Fruit fly (Drosophila melanogaster) whole organism, embryonic: ENCODE measurements around the gene Uro.

Experiments
- Adf1 ChIP-seq: fragments of 200-800 bp; sonication (Bioruptor generic); IDR thresholded peaks from 2 replicates; pipeline ENCODE4 v1.3.6; 2022; ENCODE audit warnings: missing biosample characterization, missing genetic modification characterization
- Aef1 ChIP-seq: fragments of 200-800 bp; sonication (Bioruptor generic); IDR thresholded peaks from 3 replicates; pipeline ENCODE4 v1.3.6; 2022; ENCODE audit warnings: missing biosample characterization, missing genetic modification characterization
- CG12071 ChIP-seq: fragments of 200-800 bp; sonication (Bioruptor generic); optimal IDR thresholded peaks from 3 replicates; lab custom pipeline; 2018; ENCODE audit warnings: missing biosample characterization, mild to moderate bottlenecking, missing genetic modification characterization
- CG12104 ChIP-seq: fragments of 200-800 bp; sonication (Bioruptor generic); optimal IDR thresholded peaks from 3 replicates; lab custom pipeline; 2016; ENCODE audit warnings: missing biosample characterization, missing genetic modification characterization
- CG13123 ChIP-seq: fragments of 200-800 bp; sonication (Bioruptor generic); optimal IDR thresholded peaks from 2 replicates; lab custom pipeline; 2016; ENCODE audit warnings: missing biosample characterization, missing genetic modification characterization
- CG14441 ChIP-seq: fragments of 200-800 bp; sonication (Bioruptor generic); IDR thresholded peaks from 2 replicates; pipeline ENCODE4 v1.3.6; 2022; ENCODE audit warnings: missing biosample characterization, missing genetic modification characterization
- CG17568 ChIP-seq: fragments of 200-800 bp; sonication (Bioruptor generic); optimal IDR thresholded peaks from 2 replicates; lab custom pipeline; 2018; ENCODE audit warnings: missing biosample characterization, mild to moderate bottlenecking, missing genetic modification characterization, moderate library complexity
- CG1792 ChIP-seq: fragments of 200-800 bp; sonication (Bioruptor generic); optimal IDR thresholded peaks from 2 replicates; lab custom pipeline; 2016; ENCODE audit warnings: missing biosample characterization, missing genetic modification characterization
- CG18619 ChIP-seq: fragments of 200-800 bp; sonication (Bioruptor generic); optimal IDR thresholded peaks from 3 replicates; lab custom pipeline; 2017; ENCODE audit warnings: missing biosample characterization, mild to moderate bottlenecking, missing genetic modification characterization
- CG2120 ChIP-seq: fragments of 200-800 bp; sonication (Bioruptor generic); optimal IDR thresholded peaks from 3 replicates; lab custom pipeline; 2016; ENCODE audit warnings: missing biosample characterization, missing genetic modification characterization
- CG2129 ChIP-seq: fragments of 200-800 bp; sonication (Bioruptor generic); IDR thresholded peaks from 2 replicates; pipeline ENCODE4 v1.3.6; 2022; ENCODE audit warnings: missing biosample characterization, missing genetic modification characterization; ENCODE audit not compliant: partially characterized antibody
- CG31224 ChIP-seq: fragments of 200-800 bp; sonication (Bioruptor generic); IDR thresholded peaks from 2 replicates; pipeline ENCODE4 v1.3.6; 2022; ENCODE audit warnings: missing biosample characterization, missing genetic modification characterization
- CG3281 ChIP-seq: fragments of 200-800 bp; sonication (Bioruptor generic); optimal IDR thresholded peaks from 3 replicates; lab custom pipeline; 2017; ENCODE audit warnings: missing biosample characterization, mild to moderate bottlenecking, missing genetic modification characterization
- CG4854 ChIP-seq: fragments of 200-800 bp; sonication (Bioruptor generic); optimal IDR thresholded peaks from 2 replicates; lab custom pipeline; 2016; ENCODE audit warnings: missing biosample characterization, missing genetic modification characterization, inconsistent platforms
- CG5953 ChIP-seq: fragments of 200-800 bp; sonication (Bioruptor generic); IDR thresholded peaks from 2 replicates; pipeline ENCODE4 v1.3.6; 2022; ENCODE audit warnings: missing biosample characterization, missing genetic modification characterization
- CG7556 ChIP-seq: fragments of 200-800 bp; sonication (Bioruptor generic); optimal IDR thresholded peaks from 2 replicates; lab custom pipeline; 2017; ENCODE audit warnings: missing biosample characterization, mild to moderate bottlenecking, missing genetic modification characterization
- CG7987 ChIP-seq: fragments of 200-800 bp; sonication (Bioruptor generic); optimal IDR thresholded peaks from 2 replicates; lab custom pipeline; 2018; ENCODE audit warnings: missing biosample characterization, mild to moderate bottlenecking, missing genetic modification characterization, moderate library complexity
- CG8281 ChIP-seq: fragments of 200-800 bp; sonication (Bioruptor generic); optimal IDR thresholded peaks from 2 replicates; lab custom pipeline; 2018; ENCODE audit warnings: missing biosample characterization, mild to moderate bottlenecking, missing genetic modification characterization, moderate library complexity
- CkIIα-i1 ChIP-seq: fragments of 200-800 bp; sonication (Bioruptor generic); IDR thresholded peaks from 2 replicates; pipeline ENCODE4 v1.3.6; 2022; ENCODE audit warnings: missing biosample characterization, missing genetic modification characterization
- D19A ChIP-seq: fragments of 200-800 bp; optimal IDR thresholded peaks from 3 replicates; lab custom pipeline; 2019; ENCODE audit warnings: missing biosample characterization, mild to moderate bottlenecking, missing genetic modification characterization, moderate library complexity
- Dll ChIP-seq: fragments of 200-800 bp; sonication (Bioruptor generic); IDR thresholded peaks from 4 replicates; pipeline ENCODE4 v1.3.6; 2022; ENCODE audit warnings: missing biosample characterization, missing genetic modification characterization; ENCODE audit not compliant: partially characterized antibody
- Dref ChIP-seq: fragments of 200-800 bp; sonication (Bioruptor generic); IDR thresholded peaks from 2 replicates; pipeline ENCODE4 v1.3.6; 2022; ENCODE audit warnings: missing biosample characterization, missing genetic modification characterization
- H2.0 ChIP-seq: fragments of 200-800 bp; sonication (Bioruptor generic); IDR thresholded peaks from 2 replicates; pipeline ENCODE4 v1.3.6; 2022; ENCODE audit warnings: missing biosample characterization, missing genetic modification characterization
- Hr51 ChIP-seq, 2 experiments: fragments of 200-800 bp; sonication (Bioruptor generic); optimal IDR thresholded peaks; 2 replicates in 1 of 2; 3 replicates in 1 of 2; lab custom pipeline; 2016 to 2018; ENCODE audit warnings: missing biosample characterization in 2 of 2, missing genetic modification characterization in 2 of 2, mild to moderate bottlenecking in 1 of 2, moderate library complexity in 1 of 2
- Lhr ChIP-seq: fragments of 200-800 bp; sonication (Bioruptor generic); optimal IDR thresholded peaks from 3 replicates; lab custom pipeline; 2017; ENCODE audit warnings: mild to moderate bottlenecking, missing biosample characterization, missing genetic modification reagents, missing genetic modification characterization
- Nf-YB ChIP-seq: fragments of 200-800 bp; sonication (Bioruptor generic); optimal IDR thresholded peaks from 3 replicates; lab custom pipeline; 2019; ENCODE audit warnings: missing biosample characterization, mild to moderate bottlenecking, missing genetic modification characterization, moderate library complexity
- Optix ChIP-seq: fragments of 200-800 bp; sonication (Bioruptor generic); IDR thresholded peaks from 3 replicates; pipeline ENCODE4 v1.3.6; 2022; ENCODE audit warnings: missing biosample characterization, missing genetic modification characterization
- Scr ChIP-seq: fragments of 200-800 bp; sonication (Bioruptor generic); IDR thresholded peaks from 2 replicates; pipeline ENCODE4 v1.3.6; 2022; ENCODE audit warnings: missing biosample characterization, missing genetic modification characterization; ENCODE audit not compliant: partially characterized antibody
- Vsx1 ChIP-seq: fragments of 200-800 bp; sonication (Bioruptor generic); optimal IDR thresholded peaks from 2 replicates; lab custom pipeline; 2017; ENCODE audit warnings: missing biosample characterization, mild to moderate bottlenecking, missing genetic modification characterization, missing genetic modification reagents
- cato ChIP-seq: fragments of 200-800 bp; sonication (Bioruptor generic); optimal IDR thresholded peaks from 2 replicates; lab custom pipeline; 2016; ENCODE audit warnings: missing biosample characterization, missing genetic modification characterization, borderline replicate concordance
- dysf ChIP-seq: fragments of 200-800 bp; sonication (Bioruptor generic); IDR thresholded peaks from 3 replicates; pipeline ENCODE4 v1.3.6; 2022; ENCODE audit warnings: missing biosample characterization, missing genetic modification characterization
- fd64A ChIP-seq: fragments of 200-800 bp; sonication (Bioruptor generic); optimal IDR thresholded peaks from 3 replicates; lab custom pipeline; 2018; ENCODE audit warnings: missing biosample characterization, mild to moderate bottlenecking, missing genetic modification characterization
- gcm2 ChIP-seq: fragments of 200-800 bp; sonication (Bioruptor generic); optimal IDR thresholded peaks from 2 replicates; lab custom pipeline; 2016; ENCODE audit warnings: missing biosample characterization, missing genetic modification characterization
- hbn ChIP-seq: fragments of 200-800 bp; sonication (Bioruptor generic); IDR thresholded peaks from 2 replicates; pipeline ENCODE4 v1.3.6; 2022; ENCODE audit warnings: missing biosample characterization, missing genetic modification characterization; ENCODE audit not compliant: partially characterized antibody
- hth ChIP-seq: fragments of >200 bp; optimal IDR thresholded peaks from 2 replicates; lab custom pipeline; 2017; ENCODE audit warnings: inconsistent platforms
- insv ChIP-seq, 2 experiments: fragments of 200-800 bp; sonication (Bioruptor generic); optimal IDR thresholded peaks; 3 replicates each; lab custom pipeline; 2016 to 2018; ENCODE audit warnings: missing biosample characterization in 2 of 2, missing genetic modification characterization in 2 of 2
- jigr1 ChIP-seq: fragments of 200-800 bp; sonication (Bioruptor generic); IDR thresholded peaks from 3 replicates; pipeline ENCODE4 v1.3.6; 2022; ENCODE audit warnings: missing biosample characterization, missing genetic modification characterization
- p53 ChIP-seq: fragments of 200-800 bp; sonication (Bioruptor generic); optimal IDR thresholded peaks from 2 replicates; lab custom pipeline; 2016; ENCODE audit warnings: missing biosample characterization, missing genetic modification characterization
- pnt ChIP-seq: fragments of 200-800 bp; sonication (Bioruptor generic); optimal IDR thresholded peaks from 3 replicates; lab custom pipeline; 2016; ENCODE audit warnings: missing biosample characterization, missing genetic modification characterization
- pum ChIP-seq: fragments of 200-800 bp; sonication (Bioruptor generic); optimal IDR thresholded peaks from 2 replicates; lab custom pipeline; 2016; ENCODE audit warnings: missing biosample characterization, missing genetic modification characterization
- ranshi ChIP-seq: fragments of 200-800 bp; sonication (Bioruptor generic); IDR thresholded peaks from 2 replicates; pipeline ENCODE4 v1.3.6; 2022; ENCODE audit warnings: missing biosample characterization, missing genetic modification characterization
- sima ChIP-seq: fragments of 200-800 bp; sonication (Bioruptor generic); optimal IDR thresholded peaks from 2 replicates; lab custom pipeline; 2016; ENCODE audit warnings: missing biosample characterization, missing genetic modification characterization
- sna ChIP-seq: fragments of 200-800 bp; sonication (Bioruptor generic); IDR thresholded peaks from 2 replicates; pipeline ENCODE4 v1.3.6; 2022; ENCODE audit warnings: missing biosample characterization, missing genetic modification characterization; ENCODE audit not compliant: partially characterized antibody
- so ChIP-seq: fragments of 200-800 bp; sonication (Bioruptor generic); IDR thresholded peaks from 3 replicates; pipeline ENCODE4 v1.3.6; 2022; ENCODE audit warnings: missing biosample characterization, missing genetic modification characterization
- sqz ChIP-seq: fragments of 200-800 bp; sonication (Bioruptor generic); optimal IDR thresholded peaks from 3 replicates; lab custom pipeline; 2018; ENCODE audit warnings: missing biosample characterization, mild to moderate bottlenecking, missing genetic modification characterization
- stwl ChIP-seq: fragments of 200-800 bp; sonication (Bioruptor generic); optimal IDR thresholded peaks from 3 replicates; lab custom pipeline; 2018; ENCODE audit warnings: missing biosample characterization, mild to moderate bottlenecking, missing genetic modification characterization, moderate library complexity
- sug ChIP-seq: fragments of 200-800 bp; optimal IDR thresholded peaks from 2 replicates; lab custom pipeline; 2019; ENCODE audit warnings: missing biosample characterization, mild to moderate bottlenecking, missing genetic modification characterization, moderate library complexity
- trem ChIP-seq: fragments of 200-800 bp; optimal IDR thresholded peaks from 3 replicates; lab custom pipeline; 2019; ENCODE audit warnings: missing biosample characterization, mild to moderate bottlenecking, missing genetic modification characterization, moderate library complexity
- unc-4 ChIP-seq: fragments of 200-800 bp; sonication (Bioruptor generic); IDR thresholded peaks from 2 replicates; pipeline ENCODE4 v1.3.6; 2022; ENCODE audit warnings: missing biosample characterization, missing genetic modification characterization; ENCODE audit not compliant: partially characterized antibody

The Uro gene

DNA sequence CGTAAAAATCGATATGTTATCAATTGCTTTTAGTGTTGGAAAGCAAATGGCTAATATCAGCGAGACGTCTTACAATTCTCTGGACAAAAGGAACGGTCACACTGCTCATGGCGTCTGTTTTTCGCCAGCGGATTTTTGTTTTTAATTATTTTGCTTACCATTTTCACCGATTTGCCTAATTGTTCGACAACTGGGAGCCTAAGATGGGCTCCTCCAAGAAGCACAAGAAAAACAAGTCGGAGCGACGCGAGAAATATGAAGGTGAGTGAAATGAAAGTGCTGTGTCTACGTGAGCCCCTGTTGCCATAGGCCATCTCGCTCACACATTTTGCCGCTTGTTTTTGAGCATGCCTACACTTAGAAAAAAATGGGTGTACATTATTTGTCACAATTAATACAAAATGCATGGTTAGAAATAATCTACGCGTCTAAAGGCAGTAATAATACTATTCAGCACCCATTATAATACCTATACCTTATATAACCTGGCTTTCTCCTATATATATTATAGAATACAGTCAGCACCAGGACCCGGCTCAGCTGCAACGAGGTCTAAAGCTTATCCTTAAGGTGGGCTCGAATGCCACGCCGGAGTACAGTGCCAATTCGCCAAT lies 3.0 kb downstream of the Uro start, which contains the start of gene Brd7-9 (continued):
- TF ChIP-seq D19A (tag; lab: Kevin White, UChicago) (peak; percentile 58), stwl (tag; lab: Kevin White, UChicago) (peak; percentile 88), CG7556 (peak; percentile 78), CG18619 (GFP tag; lab: Kevin White, UChicago) (peak; percentile 66), Scr (peak; percentile 50), Aef1 (GFP tag; lab: Robert Waterston, UW) (peak; percentile 60), Lhr (GFP tag; lab: Kevin White, UChicago) (no peak), insv (GFP tag; optimal IDR thresholded peaks at IDR 0.05; lab: Kevin White, UChicago) (no peak), CG12104 (GFP tag; lab: Kevin White, UChicago) (peak; percentile 56), Dll (GFP tag; lab: Robert Waterston, UW) (peak; percentile 69), so (peak; percentile 90), Hr51 (GFP tag; optimal IDR thresholded peaks at IDR 0.05; lab: Kevin White, UChicago) (peak; percentile 25 to 81), pnt (GFP tag; lab: Kevin White, UChicago) (peak; percentile 57), sima (GFP tag; lab: Kevin White, UChicago) (no peak), CG4854 (GFP tag; lab: Kevin White, UChicago) (no peak), Nf-YB (GFP tag; lab: Kevin White, UChicago) (peak; percentile 36), cato (GFP tag; lab: Kevin White, UChicago) (peak; percentile 44), Dref (peak; percentile 84), Optix (peak; percentile 68; the same call in 2 of the 3 replicates), CG17568 (GFP tag; lab: Kevin White, UChicago) (peak; percentile 40), sug (tag; lab: Kevin White, UChicago) (peak; percentile 29), Vsx1 (GFP tag; lab: Kevin White, UChicago) (peak; percentile 56), unc-4 (GFP tag; lab: Robert Waterston, UW) (peak; percentile 39; the same call in 1 of the 2 replicates), CkIIα-i1 (GFP tag; lab: Robert Waterston, UW) (no peak), gcm2 (no peak), CG12071 (peak; percentile 86), CG8281 (tag; lab: Kevin White, UChicago) (no peak), hbn (GFP tag; lab: Robert Waterston, UW) (no peak; the same call in 1 of the 2 replicates), p53 (GFP tag; lab: Kevin White, UChicago) (no peak), CG2120 (GFP tag; lab: Kevin White, UChicago) (peak; percentile 77), sqz (GFP tag; lab: Kevin White, UChicago) (no peak), trem (tag; lab: Kevin White, UChicago) (peak; percentile 27), Adf1 (GFP tag; lab: Robert Waterston, UW) (peak; percentile 39; the same call in 1 of the 2 replicates), CG2129 (GFP tag; lab: Robert Waterston, UW) (no peak), ranshi (GFP tag; lab: Robert Waterston, UW) (peak; percentile 83), CG5953 (peak; percentile 72), CG31224 (GFP tag; lab: Robert Waterston, UW) (peak; percentile 56; the same call in 1 of the 2 replicates), hth (no peak), sna (GFP tag; lab: Robert Waterston, UW) (peak; percentile 43), CG7987 (GFP tag; lab: Kevin White, UChicago) (peak; percentile 26), CG1792 (GFP tag; lab: Kevin White, UChicago) (peak; percentile 26), H2.0 (GFP tag; lab: Robert Waterston, UW) (peak; percentile 86), dysf (GFP tag; lab: Robert Waterston, UW) (peak; percentile 82), jigr1 (GFP tag; lab: Robert Waterston, UW) (no peak), pum (GFP tag; lab: Kevin White, UChicago) (peak; percentile 51), CG13123 (GFP tag; lab: Kevin White, UChicago) (peak; percentile 21), CG14441 (peak; percentile 86), fd64A (GFP tag; lab: Kevin White, UChicago) (peak; percentile 57), CG3281 (peak; percentile 85)
